Worm (Caenorhabditis elegans) whole organism, young adult: Measurements from ENCODE around the gene Y46B2A.4.
"Not testable (repeated sequence)": the region's sequence is repeated elsewhere in the genome, so short reads cannot be mapped to it uniquely, and the experiment has no call there.

Experiments used
- B0261.1 ChIP-seq: sonication (generic microtip); optimal IDR thresholded peaks from 2 replicates; lab custom pipeline; 2016; ENCODE audit warnings: mild to moderate bottlenecking, missing genetic modification characterization, moderate library complexity, missing compliant biosample characterization
- B0336.3 ChIP-seq: fragments of 200-800 bp; sonication (Bioruptor generic); IDR thresholded peaks from 2 replicates; pipeline ENCODE4 v1.3.6; 2022; ENCODE audit warnings: missing genetic modification characterization, missing compliant biosample characterization
- C17E4.6 ChIP-seq: fragments of 200-800 bp; sonication (Bioruptor generic); IDR thresholded peaks from 2 replicates; pipeline ENCODE4 v1.3.6; 2022; ENCODE audit warnings: missing genetic modification reagents, missing genetic modification characterization, missing compliant biosample characterization
- F10E7.11 ChIP-seq: sonication (generic microtip); optimal IDR thresholded peaks from 2 replicates; lab custom pipeline; 2017; ENCODE audit warnings: mild to moderate bottlenecking, missing genetic modification characterization, moderate library complexity, missing compliant biosample characterization
- F37B4.10 ChIP-seq: fragments of 200-800 bp; sonication (Bioruptor generic); IDR thresholded peaks from 2 replicates; pipeline ENCODE4 v1.3.6; 2022; ENCODE audit warnings: missing genetic modification characterization, missing compliant biosample characterization
- Y53G8AR.9 ChIP-seq: fragments of 200-800 bp; sonication (Bioruptor generic); conservative IDR thresholded peaks from 2 replicates; pipeline ENCODE4 v1.3.6; 2022; ENCODE audit warnings: missing genetic modification reagents, missing genetic modification characterization, missing compliant biosample characterization
- Y79H2A.3 ChIP-seq: fragments of 200-800 bp; sonication (Bioruptor generic); conservative IDR thresholded peaks from 2 replicates; pipeline ENCODE4 v1.3.6; 2022; ENCODE audit warnings: missing genetic modification reagents, missing genetic modification characterization, missing compliant biosample characterization
- aptf-2 ChIP-seq: fragments of 200-800 bp; sonication (Bioruptor generic); conservative IDR thresholded peaks from 2 replicates; pipeline ENCODE4 v1.3.6; 2022; ENCODE audit warnings: missing genetic modification reagents, missing genetic modification characterization, missing compliant biosample characterization
- atf-7 ChIP-seq: sonication (generic microtip); optimal IDR thresholded peaks from 2 replicates; lab custom pipeline; 2017; ENCODE audit warnings: mild to moderate bottlenecking, missing genetic modification characterization, missing compliant biosample characterization
- attf-5 ChIP-seq: fragments of 200-800 bp; sonication (Bioruptor generic); optimal IDR thresholded peaks from 2 replicates; lab custom pipeline; 2018; ENCODE audit warnings: mild to moderate bottlenecking, missing genetic modification characterization, missing compliant biosample characterization
- ceh-79 ChIP-seq: sonication (generic microtip); optimal IDR thresholded peaks from 2 replicates; lab custom pipeline; 2017; ENCODE audit warnings: mild to moderate bottlenecking, missing genetic modification characterization, missing compliant biosample characterization
- ceh-91 ChIP-seq: fragments of 200-800 bp; sonication (Bioruptor generic); IDR thresholded peaks from 2 replicates; pipeline ENCODE4 v1.3.6; 2022; ENCODE audit warnings: missing genetic modification reagents, missing genetic modification characterization, missing compliant biosample characterization
- dpl-1 ChIP-seq: fragments of 150-350 bp; optimal IDR thresholded peaks from 2 replicates; lab custom pipeline; 2014; ENCODE audit warnings: missing biosample characterization, missing genetic modification reagents, missing genetic modification characterization
- ekl-4 ChIP-seq: fragments of 200-800 bp; sonication (Bioruptor generic); IDR thresholded peaks from 2 replicates; pipeline ENCODE4 v1.3.6; 2022; ENCODE audit warnings: missing genetic modification reagents, missing genetic modification characterization, missing compliant biosample characterization
- ets-4 ChIP-seq: fragments of 200-800 bp; sonication (Bioruptor generic); optimal IDR thresholded peaks from 2 replicates; lab custom pipeline; 2018; ENCODE audit warnings: mild to moderate bottlenecking, missing genetic modification characterization, missing compliant biosample characterization
- him-1 ChIP-seq: sonication (generic microtip); optimal IDR thresholded peaks from 2 replicates; lab custom pipeline; 2016; ENCODE audit warnings: missing genotype, missing genetic modification reagents, missing genetic modification characterization, missing compliant biosample characterization
- hrde-1 ChIP-seq: sonication (generic microtip); optimal IDR thresholded peaks from 2 replicates; lab custom pipeline; 2016; ENCODE audit warnings: missing genetic modification characterization, mild to moderate bottlenecking, missing compliant biosample characterization, moderate library complexity, missing genotype, missing genetic modification reagents, borderline replicate concordance
- lin-35 ChIP-seq, 3 experiments: fragments of 150-350 bp in 2 of 3; sonication (generic microtip) in 1 of 3; optimal IDR thresholded peaks; 2 replicates each; lab custom pipeline; 2014 to 2018; ENCODE audit warnings: missing biosample characterization in 3 of 3, missing genetic modification characterization in 3 of 3, missing genetic modification reagents in 3 of 3
- madf-8 ChIP-seq: fragments of 200-800 bp; sonication (Bioruptor generic); conservative IDR thresholded peaks from 2 replicates; pipeline ENCODE4 v1.3.6; 2022; ENCODE audit warnings: missing genetic modification reagents, missing genetic modification characterization, missing compliant biosample characterization
- mxl-1 ChIP-seq: sonication (generic microtip); optimal IDR thresholded peaks from 2 replicates; lab custom pipeline; 2016; ENCODE audit warnings: missing genetic modification characterization, missing compliant biosample characterization
- nfyb-1 ChIP-seq: fragments of 200-800 bp; sonication (Bioruptor generic); IDR thresholded peaks from 2 replicates; pipeline ENCODE4 v1.3.6; 2022; ENCODE audit warnings: missing genetic modification reagents, missing genetic modification characterization, missing compliant biosample characterization
- nhr-179 ChIP-seq: sonication (generic microtip); optimal IDR thresholded peaks from 2 replicates; lab custom pipeline; 2016; ENCODE audit warnings: mild to moderate bottlenecking, missing genetic modification characterization, missing compliant biosample characterization
- nhr-27 ChIP-seq: fragments of 200-800 bp; sonication (Bioruptor generic); optimal IDR thresholded peaks from 2 replicates; lab custom pipeline; 2018; ENCODE audit warnings: mild to moderate bottlenecking, missing genetic modification characterization, moderate library complexity, missing compliant biosample characterization
- pha-4 ChIP-seq: fragments of 150-350 bp; sonication (generic microtip); optimal IDR thresholded peaks from 2 replicates; lab custom pipeline; 2014; ENCODE audit warnings: missing biosample characterization, missing genetic modification reagents, missing genetic modification characterization
- rcor-1 ChIP-seq: fragments of 200-800 bp; sonication (Bioruptor generic); IDR thresholded peaks from 2 replicates; pipeline ENCODE4 v1.3.6; 2022; ENCODE audit warnings: missing genetic modification reagents, missing genetic modification characterization, missing compliant biosample characterization
- rec-8 ChIP-seq, 2 experiments: sonication (generic microtip); optimal IDR thresholded peaks; 2 replicates each; lab custom pipeline; 2016; ENCODE audit warnings: mild to moderate bottlenecking in 2 of 2, missing genetic modification characterization in 2 of 2, missing genetic modification reagents in 2 of 2, missing genotype in 2 of 2, missing biosample characterization in 1 of 2, missing compliant biosample characterization in 1 of 2, moderate library complexity in 1 of 2
- repo-1 ChIP-seq: sonication (generic microtip); optimal IDR thresholded peaks from 2 replicates; lab custom pipeline; 2017; ENCODE audit warnings: mild to moderate bottlenecking, missing genetic modification characterization, missing compliant biosample characterization
- tbp1 ChIP-seq: fragments of 200-800 bp; sonication (Bioruptor generic); optimal IDR thresholded peaks from 2 replicates; lab custom pipeline; 2018; ENCODE audit warnings: mild to moderate bottlenecking, missing genetic modification characterization, missing compliant biosample characterization
- tlf-1 ChIP-seq: fragments of 200-800 bp; sonication (Bioruptor generic); optimal IDR thresholded peaks from 2 replicates; lab custom pipeline; 2018; ENCODE audit warnings: mild to moderate bottlenecking, missing genetic modification characterization, missing compliant biosample characterization
- zfh-2 ChIP-seq: fragments of 200-800 bp; sonication (Bioruptor generic); conservative IDR thresholded peaks from 2 replicates; pipeline ENCODE4 v1.3.6; 2022; ENCODE audit warnings: missing genetic modification reagents, missing genetic modification characterization, missing compliant biosample characterization
- zim-3 ChIP-seq: sonication (generic microtip); optimal IDR thresholded peaks from 2 replicates; lab custom pipeline; 2017; ENCODE audit warnings: mild to moderate bottlenecking, missing genetic modification characterization, moderate library complexity, missing compliant biosample characterization

The Y46B2A.4 gene

DNA sequence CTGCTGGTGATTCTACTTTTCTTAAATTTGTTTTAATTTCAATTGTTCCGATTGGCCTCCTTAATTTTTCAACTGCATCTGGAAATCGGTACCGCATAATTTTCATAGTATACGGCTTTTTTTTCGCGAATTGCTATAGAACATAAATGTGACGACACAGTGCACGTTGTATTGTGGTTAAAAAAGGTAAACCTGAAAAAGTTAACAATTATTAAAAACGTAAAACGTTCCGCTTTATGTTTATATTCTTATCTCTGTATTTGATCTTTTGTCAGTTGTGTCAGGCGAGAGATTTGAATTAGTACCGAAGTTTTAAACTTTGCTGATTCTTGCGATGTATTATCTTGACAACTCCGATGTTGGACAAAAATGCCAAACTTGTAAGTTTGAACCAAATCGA lies at the start of gene Y46B2A.4:
Gene Y46B2A.4, plus strand, starts transcription at position 301 of the 400 bp plus-strand sequence.
- no peak for TF ChIP-seq aptf-2 (GFP tag; lab: Robert Waterston, UW)
- no peak for TF ChIP-seq hrde-1 (tag; lab: Kevin White, UChicago)
- no peak for TF ChIP-seq dpl-1 (GFP tag; lab: Kevin White, UChicago)
- TF ChIP-seq Y53G8AR.9 (GFP tag; lab: Robert Waterston, UW): no peak
- no peak for TF ChIP-seq ets-4 (GFP tag; lab: Kevin White, UChicago)
- no peak for TF ChIP-seq pha-4
- TF ChIP-seq ceh-79 (tag; lab: Kevin White, UChicago): no peak
- no peak for TF ChIP-seq tbp1 (GFP tag; lab: Kevin White, UChicago)
- TF ChIP-seq nhr-27 (tag; lab: Kevin White, UChicago): no peak
- no peak for TF ChIP-seq rcor-1 (GFP tag; lab: Robert Waterston, UW)

DNA sequence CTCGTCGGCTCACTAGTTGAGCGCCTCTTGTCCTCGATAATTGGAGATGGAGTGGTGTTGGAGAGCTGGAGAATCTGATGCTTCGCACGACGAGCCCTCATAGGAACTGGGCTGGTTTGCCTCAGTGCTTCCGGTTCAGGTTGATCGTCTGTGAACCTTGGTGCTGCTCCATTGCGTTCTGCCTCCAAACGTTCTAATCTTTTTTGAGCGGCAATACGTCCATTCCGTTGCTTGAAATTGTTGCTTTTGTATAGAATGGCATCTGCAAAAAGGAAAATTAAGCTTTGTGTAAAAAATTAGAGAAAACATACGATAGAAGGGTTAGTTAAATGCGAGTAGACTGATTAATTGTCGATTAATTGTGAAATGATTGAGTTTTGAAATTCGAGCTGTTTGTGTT lies 48.7 kb upstream of the Y46B2A.4 start, which contains the start of gene F46F5.5:
Gene F46F5.5, minus strand, starts transcription at position 101 of the 400 bp plus-strand sequence.
- TF ChIP-seq rec-8 (tag; optimal IDR thresholded peaks at IDR 0.05; lab: Kevin White, UChicago) (no peak), ceh-91 (GFP tag; lab: Robert Waterston, UW) (no peak), attf-5 (GFP tag; lab: Kevin White, UChicago) (no peak), zfh-2 (GFP tag; lab: Robert Waterston, UW) (peak; percentile 66; the same call in 1 of the 2 replicates)
- TF ChIP-seq, all 124 proteins: peak for 1

DNA sequence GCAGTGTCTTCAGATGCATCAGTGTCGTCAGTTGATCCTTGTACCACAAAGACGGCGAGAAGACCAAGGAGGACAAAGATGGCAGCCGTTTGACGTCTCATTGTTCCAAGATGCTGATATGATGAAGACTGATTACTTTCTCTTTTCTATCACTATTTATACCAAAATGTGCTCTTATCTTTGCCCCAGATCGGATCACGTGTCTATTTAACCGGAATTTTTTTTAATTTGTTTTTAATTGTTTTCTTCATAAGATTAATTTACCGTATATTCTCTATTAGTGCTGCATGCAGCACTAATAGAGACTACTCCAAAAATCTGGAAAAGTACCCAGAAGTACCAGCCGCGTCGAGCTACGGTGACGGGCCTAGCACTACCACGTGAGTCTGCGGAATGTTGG lies 46.9 kb upstream of the Y46B2A.4 start, which contains the start of gene msrp-3:
Gene msrp-3, minus strand, starts transcription at position 101 of the 400 bp plus-strand sequence.
- TF ChIP-seq rcor-1 (GFP tag; lab: Robert Waterston, UW) (no peak), atf-7 (tag; lab: Kevin White, UChicago) (no peak), B0336.3 (no peak), nhr-179 (tag; lab: Kevin White, UChicago) (no peak), lin-35 (GFP tag; optimal IDR thresholded peaks at IDR 0.05; lab: Kevin White, UChicago) (no peak), nhr-27 (tag; lab: Kevin White, UChicago) (no peak), rec-8 (tag; optimal IDR thresholded peaks at IDR 0.05; lab: Kevin White, UChicago) (no peak), hrde-1 (tag; lab: Kevin White, UChicago) (no peak), ekl-4 (GFP tag; lab: Robert Waterston, UW) (no peak), mxl-1 (tag; lab: Kevin White, UChicago) (no peak), C17E4.6 (GFP tag; lab: Robert Waterston, UW) (no peak), attf-5 (GFP tag; lab: Kevin White, UChicago) (no peak), tlf-1 (no peak), F37B4.10 (GFP tag; lab: Robert Waterston, UW) (no peak), him-1 (tag; lab: Kevin White, UChicago) (no peak), nfyb-1 (GFP tag; lab: Robert Waterston, UW) (no peak), repo-1 (no peak)

DNA sequence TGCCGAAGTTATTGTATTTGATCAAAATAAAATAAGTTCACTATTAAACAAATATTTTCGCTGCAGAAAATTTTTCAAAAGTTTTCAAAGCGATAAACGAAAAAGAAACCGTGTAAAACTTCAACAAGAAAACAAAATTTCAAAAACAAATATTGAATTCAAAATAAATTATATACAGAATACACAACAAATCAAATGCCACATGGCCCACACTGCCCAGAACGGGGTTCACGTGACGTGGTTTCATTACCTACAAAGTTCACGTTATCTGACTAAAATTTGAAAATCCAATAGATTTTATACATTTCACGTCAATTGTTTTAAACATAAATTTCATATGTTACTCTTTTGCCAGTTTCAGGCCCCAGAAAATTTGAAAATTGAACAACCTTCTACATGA lies 41.1 kb upstream of the Y46B2A.4 start, which contains the start of gene F46F5.7:
Gene F46F5.7, minus strand, starts transcription at position 101 of the 400 bp plus-strand sequence.
- TF ChIP-seq zim-3 (tag; lab: Kevin White, UChicago): no peak
- no peak for TF ChIP-seq dpl-1 (GFP tag; lab: Kevin White, UChicago)

DNA sequence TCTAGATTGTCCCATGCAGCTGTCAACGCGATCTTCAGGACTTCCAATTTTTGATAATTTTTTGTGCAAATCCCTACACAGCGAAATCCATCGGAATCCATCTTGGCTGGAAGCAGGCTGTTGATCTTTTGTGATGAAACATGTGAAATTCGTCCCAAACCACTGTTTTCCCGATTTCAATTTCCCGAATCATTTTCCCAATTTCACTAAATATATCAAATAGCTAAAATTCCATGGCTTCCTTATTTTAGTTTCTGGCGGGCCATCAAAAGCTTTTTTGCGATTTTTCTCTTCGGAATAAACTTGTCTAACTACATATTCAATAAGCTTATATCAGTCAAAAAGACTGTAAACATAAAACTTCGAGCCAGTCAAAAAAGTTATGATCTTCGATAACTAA lies 40.1 kb upstream of the Y46B2A.4 start, which contains the start of gene F46F5.8:
Gene F46F5.8, minus strand, starts transcription at position 101 of the 400 bp plus-strand sequence.
- TF ChIP-seq F10E7.11 (tag; lab: Kevin White, UChicago): no peak

- not testable (repeated sequence) for TF ChIP-seq B0261.1 (tag; lab: Kevin White, UChicago); Y79H2A.3 (GFP tag; lab: Robert Waterston, UW); madf-8 (GFP tag; lab: Robert Waterston, UW)
Observed at ce11 chrII:822730-823129, 38.9 kb upstream of the Y46B2A.4 start, which contains the start of gene msrp-4. Gene msrp-4, minus strand, starts transcription at chrII:822830.
